Worm (Caenorhabditis elegans) whole organism, mixed stage, embryonic: ENCODE data around the gene haf-3.
"Not testable (repeated sequence)": the region's sequence is repeated elsewhere in the genome, so short reads cannot be mapped to it uniquely, and the experiment has no call there.

ENCODE experiments used
- lsy-2 ChIP-seq: fragments of 150-350 bp; optimal IDR thresholded peaks from 2 replicates; lab custom pipeline; 2014; ENCODE audit warnings: missing biosample characterization, missing genetic modification characterization
- mab-5 ChIP-seq: fragments of 150-350 bp; optimal IDR thresholded peaks from 2 replicates; lab custom pipeline; 2014; ENCODE audit warnings: missing biosample characterization, missing genetic modification characterization
- nhr-12 ChIP-seq: fragments of 150-350 bp; optimal IDR thresholded peaks from 2 replicates; lab custom pipeline; 2014; ENCODE audit warnings: missing biosample characterization, missing genetic modification characterization
- nhr-28 ChIP-seq: fragments of 150-350 bp; optimal IDR thresholded peaks from 2 replicates; lab custom pipeline; 2014; ENCODE audit warnings: missing biosample characterization, missing genetic modification characterization
- nhr-76 ChIP-seq: sonication (generic microtip); optimal IDR thresholded peaks from 2 replicates; lab custom pipeline; 2017; ENCODE audit warnings: missing biosample characterization, missing genetic modification characterization
- tbx-8 ChIP-seq: fragments of 200-800 bp; sonication (Bioruptor generic); optimal IDR thresholded peaks from 2 replicates; lab custom pipeline; 2018; ENCODE audit warnings: mild to moderate bottlenecking, missing genetic modification characterization, moderate library complexity, missing compliant biosample characterization
- ztf-11 ChIP-seq: fragments of 150-350 bp; optimal IDR thresholded peaks from 2 replicates; lab custom pipeline; 2014; ENCODE audit warnings: missing biosample characterization, missing genetic modification characterization

DNA sequence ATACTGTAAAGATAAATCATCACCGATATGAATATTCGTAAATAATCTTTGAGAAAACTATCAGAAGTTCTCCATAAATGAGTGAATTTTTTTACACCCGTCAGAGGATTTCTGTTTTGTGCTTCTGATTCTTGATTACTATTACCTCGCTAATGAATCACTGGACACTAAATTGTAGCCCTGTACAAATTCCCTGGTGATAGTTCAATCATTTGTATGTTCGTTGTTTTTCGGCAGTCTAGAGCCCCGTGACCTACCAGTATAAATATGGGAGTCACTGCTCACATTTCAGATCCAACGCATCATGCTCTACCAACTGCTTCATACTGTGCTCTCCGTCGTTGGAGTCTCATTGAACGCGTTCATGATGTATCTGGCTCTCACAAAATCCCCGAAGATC is 37.1 kb upstream of the haf-3 start, which contains the start of gene srd-27:
- TF ChIP-seq nhr-12 (tag; lab: Kevin White, UChicago); lsy-2 (tag; lab: Kevin White, UChicago); nhr-76; ztf-11; nhr-28 (tag; lab: Kevin White, UChicago); mab-5; tbx-8: not testable (repeated sequence)
